Worm (Caenorhabditis elegans): ENCODE measurements around the gene C07A9.12.

Gene C07A9.12

DNA sequence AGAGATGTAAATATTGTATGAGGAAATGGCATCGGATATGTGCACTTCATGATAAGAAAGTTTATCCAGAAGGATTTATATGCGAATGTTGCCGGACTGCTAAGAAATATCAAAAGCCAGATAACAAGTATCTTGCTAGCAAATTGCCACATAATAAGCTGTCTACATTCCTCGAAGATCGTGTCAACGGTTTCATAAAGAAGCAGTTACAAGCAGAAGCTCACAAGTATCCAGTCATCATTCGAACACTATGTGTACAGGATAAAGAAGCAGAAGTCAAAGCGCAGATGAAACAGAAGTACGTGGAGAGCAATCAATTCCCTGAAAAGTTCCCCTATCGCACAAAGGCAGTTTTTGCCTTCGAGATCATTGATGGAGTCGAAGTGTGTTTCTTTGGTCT is 43.3 kb upstream of the C07A9.12 start:
- TF ChIP-seq ahr-1 (tag; optimal IDR thresholded peaks at IDR 0.05) (no peak), ceh-9 (tag; optimal IDR thresholded peaks at IDR 0.05) (no peak)

DNA sequence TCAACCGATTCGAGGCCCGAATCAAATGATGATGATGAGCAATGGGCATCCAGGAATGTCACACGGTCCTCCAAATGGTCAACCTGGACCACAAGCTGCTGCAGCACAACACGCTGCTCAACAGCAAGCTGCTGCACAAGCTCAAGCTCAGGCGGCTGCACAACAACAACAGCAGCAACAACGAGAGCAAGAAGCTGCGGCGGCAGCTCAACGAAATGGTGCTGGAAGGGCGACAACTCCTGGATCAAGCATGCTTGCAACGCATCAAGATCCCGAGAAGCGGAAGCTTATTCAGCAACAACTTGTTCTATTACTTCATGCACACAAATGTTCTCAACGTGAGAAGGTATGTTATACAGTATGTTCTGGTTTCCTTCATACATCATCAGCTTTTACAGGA is 40.7 kb upstream of the C07A9.12 start:
- TF ChIP-seq tbx-2 (tag; optimal IDR thresholded peaks at IDR 0.05): no peak
- no peak for TF ChIP-seq sox-2 (GFP tag; IDR thresholded peaks at IDR 0.05)
- TF ChIP-seq pqm-1 (tag; optimal IDR thresholded peaks at IDR 0.05): no peak
- TF ChIP-seq pag-3 (tag; optimal IDR thresholded peaks at IDR 0.05; ENCODE audit: borderline replicate concordance): no peak
- TF ChIP-seq gmeb-2 (tag; optimal IDR thresholded peaks at IDR 0.05): no peak
- TF ChIP-seq zip-5 (tag; optimal IDR thresholded peaks at IDR 0.05): no peak
- TF ChIP-seq elt-2 (tag; optimal IDR thresholded peaks at IDR 0.05): no peak
- TF ChIP-seq nhr-232 (tag; optimal IDR thresholded peaks at IDR 0.05): no peak
- no peak for TF ChIP-seq lin-11 (tag; optimal IDR thresholded peaks at IDR 0.05)
- TF ChIP-seq ceh-34 (tag; optimal IDR thresholded peaks at IDR 0.05): no peak

DNA sequence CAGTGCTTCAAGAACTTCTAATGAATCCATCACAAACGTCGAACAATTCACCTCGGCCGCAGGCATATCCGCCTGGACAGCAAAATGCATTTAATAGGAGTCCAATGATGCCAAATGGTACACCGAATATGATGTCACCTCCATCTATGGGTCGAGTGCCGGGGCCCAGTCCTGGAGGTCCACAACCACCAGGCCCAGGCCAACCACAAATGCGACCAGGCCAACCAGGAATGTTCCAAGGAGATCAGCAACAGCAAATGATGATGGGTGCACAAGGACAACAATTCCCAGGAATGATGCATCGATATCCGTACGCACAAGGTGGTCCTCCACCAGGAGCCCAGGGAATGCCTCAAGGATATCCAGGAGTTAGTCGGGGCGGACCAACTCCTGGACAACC is 39.8 kb upstream of the C07A9.12 start:
- TF ChIP-seq ref-2 (tag; optimal IDR thresholded peaks at IDR 0.05): peak; percentile 43
- no peak for TF ChIP-seq F13H6.1 (tag; optimal IDR thresholded peaks at IDR 0.05)
- TF ChIP-seq zip-5 (tag; optimal IDR thresholded peaks at IDR 0.05): no peak
- peak; percentile 37 for TF ChIP-seq mec-3 (tag; optimal IDR thresholded peaks at IDR 0.05; ENCODE audit: borderline replicate concordance)

DNA sequence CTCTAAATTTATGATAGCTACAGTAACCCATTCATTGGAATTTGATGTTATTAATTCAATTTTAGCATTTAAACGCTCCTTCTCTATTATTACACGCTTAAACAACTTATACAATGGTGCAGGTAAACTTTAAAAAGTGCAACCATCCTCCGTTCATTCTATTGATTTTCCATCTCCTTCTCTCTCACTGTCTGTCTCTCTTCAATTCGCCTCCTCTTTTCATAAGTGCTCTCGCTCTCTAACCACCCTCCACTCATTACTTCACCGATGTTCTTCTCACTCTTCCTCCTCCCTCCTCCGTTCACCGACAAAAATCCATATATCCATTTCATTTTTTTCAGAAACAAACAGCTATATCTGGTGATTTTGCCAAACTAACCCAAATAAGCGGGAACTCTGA is 38.8 kb upstream of the C07A9.12 start, which contains the start of gene cbp-1:
Gene cbp-1, plus strand, starts transcription at position 335 of the 400 bp plus-strand sequence.
- TF ChIP-seq hlh-13 (GFP tag; optimal IDR thresholded peaks at IDR 0.05) (no peak), ceh-48 (tag; optimal IDR thresholded peaks at IDR 0.05) (peak; percentile 86), ceh-31 (tag; optimal IDR thresholded peaks at IDR 0.05) (peak; percentile 41), fax-1 (tag; optimal IDR thresholded peaks at IDR 0.05) (no peak), pax-1 (tag; optimal IDR thresholded peaks at IDR 0.05) (peak; percentile 13), sox-4 (tag; optimal IDR thresholded peaks at IDR 0.05) (no peak), lin-11 (tag; optimal IDR thresholded peaks at IDR 0.05) (no peak), pat-9 (tag; optimal IDR thresholded peaks at IDR 0.05) (no peak), C08G9.2 (tag; optimal IDR thresholded peaks at IDR 0.05) (no peak), ceh-30 (tag; optimal IDR thresholded peaks at IDR 0.05) (no peak), rnt-1 (tag; optimal IDR thresholded peaks at IDR 0.05) (no peak), ceh-45 (GFP tag; IDR thresholded peaks at IDR 0.05) (no peak), ttx-3 (tag; optimal IDR thresholded peaks at IDR 0.05) (no peak), pag-3 (tag; optimal IDR thresholded peaks at IDR 0.05; ENCODE audit: borderline replicate concordance) (no peak), ceh-22 (tag; optimal IDR thresholded peaks at IDR 0.05) (no peak), ahr-1 (tag; optimal IDR thresholded peaks at IDR 0.05) (no peak), mec-3 (tag; optimal IDR thresholded peaks at IDR 0.05; ENCODE audit: borderline replicate concordance) (no peak), C38D4.7 (GFP tag; optimal IDR thresholded peaks at IDR 0.05) (no peak), ceh-24 (tag; optimal IDR thresholded peaks at IDR 0.05) (no peak), ref-2 (tag; optimal IDR thresholded peaks at IDR 0.05) (no peak), zip-5 (tag; optimal IDR thresholded peaks at IDR 0.05) (no peak), K09A11.1 (tag; optimal IDR thresholded peaks at IDR 0.05; ENCODE audit: insufficient read depth) (no peak), ceh-19 (GFP tag; optimal IDR thresholded peaks at IDR 0.05) (no peak), unc-55 (GFP tag; optimal IDR thresholded peaks at IDR 0.05) (peak; percentile 32), gmeb-2 (tag; optimal IDR thresholded peaks at IDR 0.05) (no peak), unc-42 (tag; optimal IDR thresholded peaks at IDR 0.05) (no peak), ama-1 (optimal IDR thresholded peaks at IDR 0.05) (no peak), K02D7.2 (tag; optimal IDR thresholded peaks at IDR 0.05) (no peak), ceh-6 (GFP tag; optimal IDR thresholded peaks at IDR 0.05) (no peak), nfya-1 (tag; optimal IDR thresholded peaks at IDR 0.05) (peak; percentile 57), fkh-10 (GFP tag; optimal IDR thresholded peaks at IDR 0.05) (no peak), pqm-1 (tag; optimal IDR thresholded peaks at IDR 0.05) (no peak), unc-3 (GFP tag; conservative IDR thresholded peaks at IDR 0.05) (no peak), unc-3 (tag; optimal IDR thresholded peaks at IDR 0.05) (no peak), pha-2 (tag; optimal IDR thresholded peaks at IDR 0.05) (no peak)
